Worm (Caenorhabditis elegans) whole organism, L1 larva: ENCODE results near the gene ctsa-1.1.

Experiments used
- C34B4.2 ChIP-seq: sonication (generic microtip); optimal IDR thresholded peaks from 2 replicates; lab custom pipeline; 2017; ENCODE audit warnings: mild to moderate bottlenecking, missing genetic modification characterization, missing compliant biosample characterization
- ceh-82 ChIP-seq, 3 experiments: fragments of 150-350 bp in 1 of 3; sonication (generic microtip) in 2 of 3; optimal IDR thresholded peaks; 2 replicates each; lab custom pipeline; 2014 to 2017; ENCODE audit warnings: missing biosample characterization in 3 of 3, missing genetic modification characterization in 3 of 3
- fkh-10 ChIP-seq: sonication (generic microtip); optimal IDR thresholded peaks from 2 replicates; lab custom pipeline; 2017; ENCODE audit warnings: missing biosample characterization, missing genetic modification reagents, missing genetic modification characterization
- lin-13 ChIP-seq: fragments of 150-350 bp; optimal IDR thresholded peaks from 2 replicates; lab custom pipeline; 2014; ENCODE audit warnings: missing biosample characterization, missing genetic modification reagents, missing genetic modification characterization
- nhr-77 ChIP-seq: fragments of 150-350 bp; optimal IDR thresholded peaks from 2 replicates; lab custom pipeline; 2014; ENCODE audit warnings: missing biosample characterization, missing genetic modification characterization
- rnt-1 ChIP-seq: sonication (generic microtip); optimal IDR thresholded peaks from 2 replicates; lab custom pipeline; 2016; ENCODE audit warnings: mild to moderate bottlenecking, missing genetic modification characterization, moderate library complexity, missing compliant biosample characterization

DNA sequence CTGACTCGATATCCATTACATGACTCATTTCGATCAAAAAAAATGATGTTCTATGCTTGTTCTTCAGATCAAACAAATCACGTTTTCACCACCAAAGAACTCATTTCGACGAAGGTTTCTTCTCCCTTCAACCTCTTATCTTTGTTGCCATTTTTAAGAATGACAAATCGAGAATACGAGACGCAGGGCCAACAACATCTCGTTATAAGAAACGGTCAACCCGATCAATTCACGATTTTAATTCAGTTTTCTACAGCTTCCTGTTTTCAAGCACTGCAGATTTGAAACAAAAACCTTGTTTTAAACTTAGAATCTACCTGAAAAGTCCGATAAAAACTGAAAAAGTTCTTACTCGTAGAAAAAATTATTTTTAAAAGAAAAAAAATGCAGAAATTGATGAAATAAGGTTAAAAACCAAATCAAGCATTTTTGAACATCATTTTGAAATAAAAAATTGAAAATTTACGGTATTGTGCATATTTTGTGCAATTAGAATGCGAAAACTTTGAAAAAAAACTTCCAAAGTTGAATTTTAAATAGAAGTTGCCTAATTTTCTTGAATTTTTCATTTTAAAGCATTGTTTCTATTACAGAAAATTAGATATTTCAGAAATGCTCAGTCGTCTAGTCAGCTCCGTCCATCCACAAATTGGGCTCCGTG, 4.2 kb downstream of the ctsa-1.1 start, which contains the start of gene acs-11:
- TF ChIP-seq lin-13 (GFP tag; lab: Kevin White, UChicago) (no peak), C34B4.2 (tag; lab: Kevin White, UChicago) (no peak), nhr-77 (tag; lab: Kevin White, UChicago) (no peak), rnt-1 (tag; lab: Kevin White, UChicago) (no peak), ceh-82 (tag; optimal IDR thresholded peaks at IDR 0.05; lab: Kevin White, UChicago) (no peak), fkh-10 (GFP tag; lab: Kevin White, UChicago) (no peak)
